Fruit fly (Drosophila melanogaster) Kc167 (cell line): Measurements from ENCODE around the gene sick.

Source experiments
- Myc ChIP-seq: fragments of >200 bp; optimal IDR thresholded peaks from 2 replicates; lab custom pipeline; 2017; ENCODE audit warnings: missing external identifiers
- Sin3A ChIP-seq: fragments of >200 bp; optimal IDR thresholded peaks from 2 replicates; lab custom pipeline; 2018; ENCODE audit warnings: missing external identifiers
- h ChIP-seq: fragments of >200 bp; optimal IDR thresholded peaks from 3 replicates; lab custom pipeline; 2018; ENCODE audit warnings: missing external identifiers
- insv ChIP-seq: fragments of >200 bp; optimal IDR thresholded peaks from 3 replicates; lab custom pipeline; 2018; ENCODE audit warnings: missing external identifiers
- psq ChIP-seq: fragments of >200 bp; optimal IDR thresholded peaks from 2 replicates; lab custom pipeline; 2017; ENCODE audit warnings: missing external identifiers
- ttk ChIP-seq: sonication (Bioruptor generic); optimal IDR thresholded peaks from 2 replicates; lab custom pipeline; 2017; ENCODE audit warnings: missing external identifiers

The sick gene

dm6 chr2L:19796111-19796451 is at the start of gene sick:
Gene sick (plus strand): TSS chr2L:19796365.
- no peak for TF ChIP-seq Myc (lab: Kevin White, UChicago)

DNA sequence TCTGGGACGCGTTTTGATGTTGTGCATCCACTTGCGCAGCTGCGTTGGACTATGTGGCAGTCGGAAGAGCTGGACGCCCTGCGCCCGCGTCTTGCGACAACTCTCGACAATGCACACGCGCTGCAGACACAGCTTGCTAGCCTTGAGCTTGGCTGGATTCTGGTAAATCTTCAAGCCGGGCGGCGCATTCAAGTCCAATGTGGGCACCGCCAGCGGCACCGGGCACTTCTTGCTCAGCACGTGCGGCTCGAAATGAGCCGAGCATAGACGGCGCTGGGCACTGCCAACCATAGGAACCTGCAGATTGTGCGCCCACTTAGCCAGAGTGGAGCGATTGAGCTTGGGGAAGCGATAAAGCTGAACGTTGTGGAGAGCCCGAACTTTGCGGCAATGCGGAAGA is 45.6 kb upstream of the sick start:
- no peak for TF ChIP-seq h (lab: Kevin White, UChicago)
- no peak for TF ChIP-seq insv (lab: Kevin White, UChicago)
- no peak for TF ChIP-seq ttk
- TF ChIP-seq Myc (lab: Kevin White, UChicago): no peak
- no peak for TF ChIP-seq psq (lab: Kevin White, UChicago)
- no peak for TF ChIP-seq Sin3A (lab: Kevin White, UChicago)

DNA sequence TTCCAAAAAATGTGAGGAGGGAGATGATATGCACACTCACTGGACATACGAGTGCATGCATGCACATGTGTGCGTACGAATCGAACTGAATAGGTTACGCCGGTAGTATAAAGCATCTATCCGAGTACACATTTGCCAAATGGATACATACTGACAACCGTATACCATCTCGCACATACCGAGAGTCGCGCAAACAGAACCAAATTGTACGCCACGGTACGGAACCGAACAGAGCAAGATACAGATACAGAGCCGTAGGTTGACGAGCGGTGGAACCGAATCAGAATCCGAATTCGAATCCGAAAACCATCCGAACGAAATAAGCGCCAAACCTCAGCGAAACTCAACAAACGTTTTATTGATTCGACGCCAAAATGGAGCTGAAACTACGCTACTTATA is 41.1 kb upstream of the sick start:
- TF ChIP-seq Myc (lab: Kevin White, UChicago) (no peak), psq (lab: Kevin White, UChicago) (no peak), Sin3A (lab: Kevin White, UChicago) (no peak), ttk (no peak), h (lab: Kevin White, UChicago) (no peak), insv (lab: Kevin White, UChicago) (no peak)

- TF ChIP-seq ttk: no peak
- TF ChIP-seq h (lab: Kevin White, UChicago): no peak
- no peak for TF ChIP-seq insv (lab: Kevin White, UChicago)
- TF ChIP-seq Sin3A (lab: Kevin White, UChicago): no peak
- no peak for TF ChIP-seq psq (lab: Kevin White, UChicago)
- no peak for TF ChIP-seq Myc (lab: Kevin White, UChicago)
Measured at dm6 chr2L:19756040-19756439, 40.1 kb upstream of the sick start.

DNA sequence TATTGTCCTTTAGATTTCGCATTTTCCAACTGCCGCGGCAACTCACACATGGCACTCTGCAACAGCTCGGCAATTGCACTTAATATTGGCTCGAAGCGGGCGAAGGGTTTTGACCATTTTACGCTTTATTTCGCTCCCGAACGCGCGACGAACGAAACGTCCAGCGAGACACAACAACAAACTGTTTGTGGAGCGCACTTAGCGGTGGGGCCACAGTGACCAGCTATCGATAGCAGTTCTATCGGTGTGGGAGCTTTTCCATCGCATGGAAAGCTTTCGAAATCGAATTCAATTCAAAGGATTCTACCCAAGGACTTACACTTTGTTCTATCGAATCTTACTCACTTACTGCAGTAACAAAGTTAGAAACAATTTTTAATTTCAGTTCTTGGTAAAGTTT is 39.4 kb upstream of the sick start, which contains the start of gene CG10631:
Gene CG10631 (minus strand): TSS at position 189 of the 400 bp plus-strand sequence.
- TF ChIP-seq Sin3A (lab: Kevin White, UChicago) (no peak), Myc (lab: Kevin White, UChicago) (no peak), h (lab: Kevin White, UChicago) (no peak), psq (lab: Kevin White, UChicago) (no peak), ttk (no peak), insv (lab: Kevin White, UChicago) (no peak)

DNA sequence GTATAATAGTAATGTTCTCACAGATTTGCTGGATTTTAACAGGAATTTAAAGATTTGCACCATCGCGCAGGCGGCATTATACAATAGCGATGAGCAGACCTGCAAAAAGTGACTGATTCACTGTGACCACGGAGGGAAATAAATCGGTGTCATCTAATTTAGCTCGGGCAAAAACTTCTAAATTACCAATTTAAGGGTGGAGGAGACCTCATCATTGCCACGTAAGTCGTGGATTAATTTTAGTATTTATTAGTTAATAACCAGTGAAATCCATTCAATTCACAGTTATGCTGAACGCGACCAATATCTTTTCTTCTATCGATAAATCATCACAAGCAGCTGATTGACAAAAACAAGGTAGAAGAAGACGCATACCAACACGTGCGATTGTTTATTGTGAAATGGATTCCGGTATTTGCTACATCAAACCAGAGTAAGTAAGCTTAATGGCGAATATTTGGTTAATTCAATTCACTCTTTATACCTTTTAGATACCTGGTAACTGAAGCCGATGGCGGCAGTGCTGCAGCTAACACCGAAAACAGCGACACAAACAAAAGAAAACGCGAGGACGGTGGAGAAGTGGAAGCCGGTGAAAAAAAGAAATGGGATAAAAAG is 37.5 kb upstream of the sick start, which contains the start of the genes CG10628 and Dus3:
Gene CG10628 (minus strand): TSS at position 105 of the 618 bp plus-strand sequence.
Gene Dus3 (plus strand): TSS at position 369 of the 618 bp plus-strand sequence.
- no peak for TF ChIP-seq Myc (lab: Kevin White, UChicago)
- no peak for TF ChIP-seq Sin3A (lab: Kevin White, UChicago)

DNA sequence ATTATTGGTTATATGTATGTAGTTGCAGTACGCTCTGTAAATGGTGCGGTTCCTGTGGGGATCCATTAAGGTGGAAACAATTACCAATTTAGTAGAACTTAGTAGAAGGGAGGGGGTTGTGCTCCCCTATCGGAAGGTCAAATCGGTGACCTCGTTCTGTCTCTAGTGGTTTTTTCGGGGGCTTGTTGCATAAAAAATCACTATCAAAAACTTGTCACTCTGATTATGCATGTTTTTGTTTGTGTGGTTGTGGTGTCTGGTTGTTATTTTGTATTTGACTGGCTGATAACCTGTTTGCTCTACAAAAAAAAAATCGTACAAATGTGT is 32.8 kb upstream of the sick start:
- TF ChIP-seq Myc (lab: Kevin White, UChicago) (no peak), insv (lab: Kevin White, UChicago) (no peak), psq (lab: Kevin White, UChicago) (no peak), h (lab: Kevin White, UChicago) (no peak), ttk (no peak), Sin3A (lab: Kevin White, UChicago) (no peak)

- TF ChIP-seq Sin3A (lab: Kevin White, UChicago): no peak
- TF ChIP-seq h (lab: Kevin White, UChicago): no peak
- TF ChIP-seq psq (lab: Kevin White, UChicago): no peak
- no peak for TF ChIP-seq ttk
- no peak for TF ChIP-seq insv (lab: Kevin White, UChicago)
- no peak for TF ChIP-seq Myc (lab: Kevin White, UChicago)
Measured at dm6 chr2L:19763773-19764580, 32.2 kb upstream of the sick start, which contains the start of gene fbp. Gene fbp (minus strand): TSS chr2L:19764136.

dm6 chr2L:19764581-19765136 is 31.5 kb upstream of the sick start:
- no peak for TF ChIP-seq h (lab: Kevin White, UChicago)
- no peak for TF ChIP-seq insv (lab: Kevin White, UChicago)
- no peak for TF ChIP-seq ttk
- TF ChIP-seq Sin3A (lab: Kevin White, UChicago): no peak
- TF ChIP-seq Myc (lab: Kevin White, UChicago): no peak
- no peak for TF ChIP-seq psq (lab: Kevin White, UChicago)

DNA sequence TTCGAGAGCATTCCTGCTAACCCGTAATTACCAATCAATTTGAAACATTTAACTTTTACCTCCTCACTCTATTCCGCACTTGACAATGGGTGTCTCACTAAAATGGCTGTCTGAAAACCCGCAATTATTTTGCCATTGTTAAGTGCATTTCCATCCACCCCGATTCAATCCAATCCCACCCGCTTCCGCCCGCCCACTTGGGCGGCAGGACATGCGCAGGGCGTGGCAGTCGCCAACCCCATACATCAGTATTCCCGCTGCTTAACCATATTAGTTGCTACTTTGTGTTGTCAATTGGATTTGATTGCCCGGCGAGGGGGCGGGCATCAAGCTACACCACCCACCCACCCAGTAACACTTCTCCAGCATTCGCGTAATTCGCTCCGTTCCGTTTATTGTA is 30.8 kb upstream of the sick start:
- no peak for TF ChIP-seq Myc (lab: Kevin White, UChicago)
- no peak for TF ChIP-seq h (lab: Kevin White, UChicago)
- no peak for TF ChIP-seq insv (lab: Kevin White, UChicago)
- TF ChIP-seq Sin3A (lab: Kevin White, UChicago): no peak
- no peak for TF ChIP-seq psq (lab: Kevin White, UChicago)
- TF ChIP-seq ttk: no peak

DNA sequence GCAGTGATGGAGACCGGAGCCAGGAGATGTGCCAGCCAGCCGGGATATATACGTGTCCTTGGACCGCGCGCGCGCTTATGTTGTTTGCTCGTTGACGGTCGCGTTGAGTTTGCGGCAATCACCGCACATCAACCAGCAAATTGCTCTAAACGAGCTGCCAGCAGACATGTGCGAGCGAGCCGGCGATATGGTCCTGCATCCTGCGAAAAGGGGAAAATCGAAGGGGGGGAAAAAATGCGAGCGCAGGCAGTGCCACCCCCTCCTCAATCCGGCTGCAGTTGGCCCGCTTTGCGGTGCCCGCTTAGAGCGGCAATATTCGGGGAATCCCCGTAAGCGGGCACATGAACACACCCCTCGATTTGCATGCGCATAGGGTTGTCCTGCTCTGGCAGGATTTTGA is 27.2 kb upstream of the sick start, which contains the start of gene bsh:
Gene bsh (minus strand): TSS at position 101 of the 400 bp plus-strand sequence.
- TF ChIP-seq insv (lab: Kevin White, UChicago) (no peak), ttk (no peak), Sin3A (lab: Kevin White, UChicago) (no peak), Myc (lab: Kevin White, UChicago) (no peak), psq (lab: Kevin White, UChicago) (no peak), h (lab: Kevin White, UChicago) (no peak)

DNA sequence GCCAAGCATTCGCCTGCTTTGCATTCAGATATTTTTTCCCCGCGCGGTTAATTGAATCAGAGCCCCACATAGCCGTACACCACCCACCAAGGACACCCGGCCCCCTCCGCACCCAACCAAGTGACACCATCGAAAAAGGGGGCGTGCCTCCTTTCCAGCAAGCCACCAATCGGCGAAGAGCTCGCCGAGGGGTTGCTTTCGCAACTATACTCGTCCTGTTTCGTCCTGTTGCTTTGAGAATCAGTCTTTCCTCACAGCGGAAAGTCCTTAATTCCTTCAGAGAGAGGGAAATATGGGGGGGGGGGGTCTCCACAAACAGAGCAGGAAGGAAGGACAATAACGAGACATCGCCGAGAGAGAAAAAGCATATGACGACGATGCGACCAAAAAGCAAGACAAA is 26.5 kb upstream of the sick start:
- TF ChIP-seq insv (lab: Kevin White, UChicago) (no peak), Sin3A (lab: Kevin White, UChicago) (no peak)
